Fruit fly (Drosophila melanogaster) whole organism, embryonic: ENCODE measurements around the gene SdicB.

Experiments used
- Awh ChIP-seq: fragments of 200-800 bp; sonication (Bioruptor generic); IDR thresholded peaks from 2 replicates; pipeline ENCODE4, ENCODE4 v1.3.6; 2022; ENCODE audit warnings: missing biosample characterization, missing genetic modification characterization
- CG10979 ChIP-seq: fragments of 200-800 bp; sonication (Bioruptor generic); optimal IDR thresholded peaks from 2 replicates; lab custom pipeline; 2018; ENCODE audit warnings: missing biosample characterization, mild to moderate bottlenecking, missing genetic modification characterization, moderate library complexity
- CG11696 ChIP-seq: fragments of 200-800 bp; sonication (Bioruptor generic); IDR thresholded peaks from 2 replicates; pipeline ENCODE4 v1.3.6; 2022; ENCODE audit warnings: missing biosample characterization, missing genetic modification characterization
- CG12071 ChIP-seq: fragments of 200-800 bp; sonication (Bioruptor generic); optimal IDR thresholded peaks from 3 replicates; lab custom pipeline; 2018; ENCODE audit warnings: missing biosample characterization, mild to moderate bottlenecking, missing genetic modification characterization
- CG12299 ChIP-seq: fragments of 200-800 bp; sonication (Bioruptor generic); optimal IDR thresholded peaks from 2 replicates; lab custom pipeline; 2018; ENCODE audit warnings: missing biosample characterization, mild to moderate bottlenecking, missing genetic modification characterization
- CG13296 ChIP-seq: fragments of 200-800 bp; sonication (Bioruptor generic); optimal IDR thresholded peaks from 3 replicates; lab custom pipeline; 2018; ENCODE audit warnings: missing biosample characterization, mild to moderate bottlenecking, missing genetic modification characterization
- CG15514 ChIP-seq: fragments of 200-800 bp; sonication (Bioruptor generic); optimal IDR thresholded peaks from 3 replicates; lab custom pipeline; 2017; ENCODE audit warnings: missing biosample characterization, missing genetic modification characterization, mild to moderate bottlenecking, moderate library complexity, missing genetic modification reagents
- CG17802 ChIP-seq: fragments of 200-800 bp; sonication (Bioruptor generic); optimal IDR thresholded peaks from 2 replicates; lab custom pipeline; 2018; ENCODE audit warnings: missing biosample characterization, mild to moderate bottlenecking, missing genetic modification characterization, moderate library complexity
- CG18599 ChIP-seq: fragments of 200-800 bp; sonication (Bioruptor generic); optimal IDR thresholded peaks from 3 replicates; lab custom pipeline; 2017; ENCODE audit warnings: missing biosample characterization, missing genetic modification characterization, mild to moderate bottlenecking, moderate library complexity, missing genetic modification reagents
- CG31441 ChIP-seq: fragments of 200-800 bp; sonication (Bioruptor generic); IDR thresholded peaks from 2 replicates; pipeline ENCODE4 v1.3.6; 2022; ENCODE audit warnings: missing biosample characterization, missing genetic modification characterization
- CG32532 ChIP-seq: fragments of 200-800 bp; sonication (Bioruptor generic); IDR thresholded peaks from 2 replicates; pipeline ENCODE4 v1.3.6; 2022; ENCODE audit warnings: missing biosample characterization, missing genetic modification characterization
- CG3281 ChIP-seq: fragments of 200-800 bp; sonication (Bioruptor generic); optimal IDR thresholded peaks from 3 replicates; lab custom pipeline; 2017; ENCODE audit warnings: missing biosample characterization, mild to moderate bottlenecking, missing genetic modification characterization
- CG4424 ChIP-seq: fragments of 200-800 bp; sonication (Bioruptor generic); optimal IDR thresholded peaks from 3 replicates; lab custom pipeline; 2016; ENCODE audit warnings: missing biosample characterization, missing genetic modification characterization
- CG7839 ChIP-seq: fragments of 200-800 bp; sonication (Bioruptor generic); optimal IDR thresholded peaks from 3 replicates; lab custom pipeline; 2018; ENCODE audit warnings: missing biosample characterization, mild to moderate bottlenecking, missing genetic modification characterization, moderate library complexity
- CTCF ChIP-seq: fragments of 200-800 bp; sonication (Bioruptor generic); optimal IDR thresholded peaks from 2 replicates; lab custom pipeline; 2017; ENCODE audit warnings: missing biosample characterization, mild to moderate bottlenecking, missing genetic modification characterization, moderate library complexity
- CkIIα-i1 ChIP-seq: fragments of 200-800 bp; sonication (Bioruptor generic); IDR thresholded peaks from 2 replicates; pipeline ENCODE4 v1.3.6; 2022; ENCODE audit warnings: missing biosample characterization, missing genetic modification characterization
- Ets65A ChIP-seq: fragments of 200-800 bp; sonication (Bioruptor generic); peaks from one replicate; lab custom pipeline; 2016; ENCODE audit warnings: missing biosample characterization, missing genetic modification characterization
- Oli ChIP-seq: fragments of 200-800 bp; sonication (Bioruptor generic); optimal IDR thresholded peaks from 2 replicates; lab custom pipeline; 2018; ENCODE audit warnings: missing biosample characterization, mild to moderate bottlenecking, missing genetic modification characterization, moderate library complexity
- Pdp1 ChIP-seq, 2 experiments: fragments of 200-800 bp; sonication (Bioruptor generic); optimal IDR thresholded peaks; 3 replicates each; lab custom pipeline; 2016; ENCODE audit warnings: missing biosample characterization in 2 of 2, missing genetic modification characterization in 2 of 2, mild to moderate bottlenecking in 1 of 2, moderate library complexity in 1 of 2
- Ptx1 ChIP-seq: fragments of 200-800 bp; sonication (Bioruptor generic); IDR thresholded peaks from 2 replicates; pipeline ENCODE4 v1.3.6; 2022; ENCODE audit warnings: missing biosample characterization, missing genetic modification characterization
- Scr ChIP-seq: fragments of 200-800 bp; sonication (Bioruptor generic); IDR thresholded peaks from 2 replicates; pipeline ENCODE4 v1.3.6; 2022; ENCODE audit warnings: missing biosample characterization, missing genetic modification characterization; ENCODE audit not compliant: partially characterized antibody
- Spps ChIP-seq: fragments of 200-800 bp; sonication (Bioruptor generic); optimal IDR thresholded peaks from 2 replicates; lab custom pipeline; 2018; ENCODE audit warnings: missing biosample characterization, mild to moderate bottlenecking, missing genetic modification characterization
- al ChIP-seq: fragments of 200-800 bp; sonication (Bioruptor generic); IDR thresholded peaks from 2 replicates; pipeline ENCODE4 v1.3.6; 2022; ENCODE audit warnings: missing biosample characterization, missing genetic modification characterization
- bowl ChIP-seq: fragments of 200-800 bp; sonication (Bioruptor generic); IDR thresholded peaks from 2 replicates; pipeline ENCODE4 v1.3.6; 2022; ENCODE audit warnings: missing biosample characterization, missing genetic modification characterization
- cad ChIP-seq: fragments of >200 bp; optimal IDR thresholded peaks from 2 replicates; lab custom pipeline; 2017; ENCODE audit warnings: missing biosample characterization, missing genetic modification characterization
- cg ChIP-seq: fragments of 200-800 bp; sonication (Bioruptor generic); optimal IDR thresholded peaks from 3 replicates; lab custom pipeline; 2019; ENCODE audit warnings: missing biosample characterization, mild to moderate bottlenecking, missing genetic modification characterization, moderate library complexity
- crp ChIP-seq, 2 experiments: fragments of 200-800 bp; sonication (Bioruptor generic); optimal IDR thresholded peaks; 2 replicates in 1 of 2; 3 replicates in 1 of 2; lab custom pipeline; 2017; ENCODE audit warnings: missing biosample characterization in 2 of 2, missing genetic modification characterization in 2 of 2, mild to moderate bottlenecking in 1 of 2, moderate library complexity in 1 of 2
- dpn ChIP-seq, 2 experiments: fragments of 200-800 bp; sonication (Bioruptor generic); optimal IDR thresholded peaks; 3 replicates each; lab custom pipeline; 2016; ENCODE audit warnings: missing biosample characterization in 2 of 2, missing genetic modification characterization in 2 of 2
- fru ChIP-seq: fragments of >200 bp; optimal IDR thresholded peaks from 2 replicates; lab custom pipeline; 2017
- gem ChIP-seq: fragments of 200-800 bp; sonication (Bioruptor generic); optimal IDR thresholded peaks from 2 replicates; lab custom pipeline; 2019; ENCODE audit warnings: missing biosample characterization, mild to moderate bottlenecking, missing genetic modification characterization, moderate library complexity
- jigr1 ChIP-seq: fragments of 200-800 bp; sonication (Bioruptor generic); IDR thresholded peaks from 3 replicates; pipeline ENCODE4 v1.3.6; 2022; ENCODE audit warnings: missing biosample characterization, missing genetic modification characterization
- luna ChIP-seq: fragments of 200-800 bp; sonication (Bioruptor generic); optimal IDR thresholded peaks from 2 replicates; lab custom pipeline; 2016; ENCODE audit warnings: missing biosample characterization, missing genetic modification characterization
- odd ChIP-seq: fragments of 200-800 bp; sonication (Bioruptor generic); optimal IDR thresholded peaks from 2 replicates; lab custom pipeline; 2017; ENCODE audit warnings: missing biosample characterization, mild to moderate bottlenecking, missing genetic modification characterization
- onecut ChIP-seq: fragments of 200-800 bp; sonication (Bioruptor generic); IDR thresholded peaks from 2 replicates; pipeline ENCODE4 v1.3.6; 2022; ENCODE audit warnings: missing biosample characterization, missing genetic modification characterization
- phol ChIP-seq: fragments of 200-800 bp; sonication (Bioruptor generic); optimal IDR thresholded peaks from 3 replicates; lab custom pipeline; 2018; ENCODE audit warnings: missing biosample characterization, mild to moderate bottlenecking, missing genetic modification characterization, moderate library complexity
- pzg ChIP-seq: fragments of 200-800 bp; sonication (Bioruptor generic); optimal IDR thresholded peaks from 3 replicates; lab custom pipeline; 2018; ENCODE audit warnings: missing biosample characterization, mild to moderate bottlenecking, missing genetic modification characterization, moderate library complexity
- rib ChIP-seq: fragments of 200-800 bp; sonication (Bioruptor generic); IDR thresholded peaks from 2 replicates; pipeline ENCODE4 v1.3.6; 2022; ENCODE audit warnings: missing biosample characterization, missing genetic modification characterization
- row ChIP-seq: fragments of 200-800 bp; sonication (Bioruptor generic); IDR thresholded peaks from 3 replicates; pipeline ENCODE4 v1.3.6; 2022; ENCODE audit warnings: missing biosample characterization, missing genetic modification characterization
- stwl ChIP-seq: fragments of 200-800 bp; sonication (Bioruptor generic); optimal IDR thresholded peaks from 3 replicates; lab custom pipeline; 2018; ENCODE audit warnings: missing biosample characterization, mild to moderate bottlenecking, missing genetic modification characterization, moderate library complexity
- vfl ChIP-seq: fragments of 200-800 bp; sonication (Bioruptor generic); optimal IDR thresholded peaks from 2 replicates; lab custom pipeline; 2016; ENCODE audit warnings: missing biosample characterization, missing genetic modification characterization
- vvl ChIP-seq: fragments of 200-800 bp; sonication (Bioruptor generic); IDR thresholded peaks from 2 replicates; pipeline ENCODE4 v1.3.6; 2022; ENCODE audit warnings: missing biosample characterization, missing genetic modification characterization

SdicB gene

DNA sequence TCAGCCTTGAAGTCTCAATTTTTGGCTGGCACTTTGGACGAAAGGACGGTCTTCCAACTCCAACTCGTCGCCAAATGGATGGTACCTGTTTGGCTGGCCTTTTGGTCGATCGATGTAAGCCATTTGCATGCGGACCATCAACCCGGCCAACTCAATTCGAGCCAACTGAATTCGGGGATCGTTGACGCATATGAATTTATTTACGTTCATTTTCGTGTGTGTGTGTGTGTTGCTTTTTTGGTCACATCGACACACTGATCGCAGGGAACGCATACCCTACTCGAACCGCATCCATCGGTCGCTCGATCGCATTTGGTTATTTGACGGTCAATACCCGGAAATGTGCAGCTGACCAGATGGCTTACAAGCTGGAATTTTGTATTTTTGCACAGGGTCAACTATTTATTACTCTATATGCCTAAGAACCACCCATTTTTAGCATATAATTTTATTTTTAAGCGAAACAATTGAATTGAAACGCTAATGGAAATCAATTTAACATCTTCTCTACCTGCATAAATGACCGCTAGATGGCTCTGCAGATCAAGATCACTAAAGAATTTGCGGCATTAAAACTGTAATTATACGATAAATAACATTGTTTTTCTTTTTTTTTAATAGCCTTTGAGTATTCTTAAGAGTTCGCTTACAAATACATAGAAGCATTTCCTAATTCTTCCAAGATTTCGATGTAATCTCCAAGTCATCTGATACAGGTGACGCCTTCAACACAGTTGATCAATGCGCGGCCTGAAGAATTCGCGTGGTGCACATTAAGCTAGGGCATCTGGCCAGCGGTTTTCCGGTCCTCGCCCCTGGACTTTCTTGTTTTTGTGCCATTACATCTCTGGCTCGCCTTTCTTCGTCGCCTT is 29.6 kb upstream of the SdicB start (continued):
- TF ChIP-seq onecut (GFP tag; lab: Robert Waterston, UW) (0 out of 2 replicates have a peak, but pooled peaks have one; percentile 11), CG12299 (tag; lab: Kevin White, UChicago) (no peak), CG15514 (GFP tag; lab: Kevin White, UChicago) (no peak), al (no peak), rib (GFP tag; lab: Robert Waterston, UW) (no peak), CG7839 (tag; lab: Kevin White, UChicago) (no peak), crp (GFP tag; optimal IDR thresholded peaks at IDR 0.05; lab: Kevin White, UChicago) (no peak), CG18599 (GFP tag; lab: Kevin White, UChicago) (no peak), CG32532 (GFP tag; lab: Robert Waterston, UW) (no peak), phol (tag; lab: Kevin White, UChicago) (no peak), Pdp1 (GFP tag; optimal IDR thresholded peaks at IDR 0.05; lab: Kevin White, UChicago) (no peak), CG31441 (GFP tag; lab: Robert Waterston, UW) (no peak), CG10979 (tag; lab: Kevin White, UChicago) (peak; percentile 85), CG4424 (GFP tag; lab: Kevin White, UChicago) (no peak), CG3281 (GFP tag; lab: Kevin White, UChicago) (no peak), Ets65A (GFP tag; lab: Kevin White, UChicago) (peak; percentile 20), CG11696 (no peak), Scr (GFP tag; lab: Robert Waterston, UW) (no peak), CTCF (GFP tag; lab: Kevin White, UChicago) (peak; percentile 86), bowl (no peak), row (peak; percentile 20; the same call in 1 of the 3 replicates), gem (tag; lab: Kevin White, UChicago) (no peak), luna (no peak), pzg (no peak), jigr1 (no peak), vvl (GFP tag; lab: Robert Waterston, UW) (peak; percentile 62; the same call in 1 of the 2 replicates), odd (GFP tag; lab: Kevin White, UChicago) (no peak), vfl (GFP tag; lab: Kevin White, UChicago) (no peak), Ptx1 (GFP tag; lab: Robert Waterston, UW) (no peak), Oli (tag; lab: Kevin White, UChicago) (no peak), cad (GFP tag; lab: Kevin White, UChicago) (no peak), fru (no peak), cg (GFP tag; lab: Kevin White, UChicago) (peak; percentile 13), CG13296 (GFP tag; lab: Kevin White, UChicago) (no peak), CkIIα-i1 (no peak), dpn (GFP tag; optimal IDR thresholded peaks at IDR 0.05; lab: Kevin White, UChicago) (no peak), stwl (tag; lab: Kevin White, UChicago) (no peak), CG12071 (GFP tag; lab: Kevin White, UChicago) (no peak), Spps (tag; lab: Kevin White, UChicago) (no peak), CG17802 (tag; lab: Kevin White, UChicago) (no peak), Awh (GFP tag; lab: Robert Waterston, UW) (no peak)
